Worm (Caenorhabditis elegans): ENCODE data around the gene AH10.2.
A peak's percentile ranks its signal among the peaks of the same experiment; 100 is the strongest.
"Not testable (repeated sequence)": the region's sequence is repeated elsewhere in the genome, so short reads cannot be mapped to it uniquely, and the experiment has no call there.

AH10.2 gene

ce11 chrV:14133002-14133763 lies 23.4 kb upstream of the AH10.2 start:
- TF ChIP-seq klf-2 (GFP tag; conservative IDR thresholded peaks at IDR 0.05): no peak
- TF ChIP-seq tab-1 (GFP tag; IDR thresholded peaks at IDR 0.05): no peak
- TF ChIP-seq ref-1 (GFP tag; conservative IDR thresholded peaks at IDR 0.05): no peak
- no peak for TF ChIP-seq flt-1 (GFP tag; IDR thresholded peaks at IDR 0.05)

ce11 chrV:14134757-14135441 lies 21.7 kb upstream of the AH10.2 start:
- no peak for TF ChIP-seq ztf-23 (GFP tag; IDR thresholded peaks at IDR 0.05)

ce11 chrV:14136152-14136551 lies 20.4 kb upstream of the AH10.2 start:
- TF ChIP-seq ztf-23 (GFP tag; IDR thresholded peaks at IDR 0.05) (no peak), flt-1 (GFP tag; IDR thresholded peaks at IDR 0.05) (0 out of 2 replicates have a peak, but pooled peaks have one; percentile 6), cog-1 (tag; optimal IDR thresholded peaks at IDR 0.05) (peak; percentile 40)

ce11 chrV:14137766-14138165 lies 18.8 kb upstream of the AH10.2 start, which contains the start of gene AH10.4:
AH10.4 (minus strand) TSS chrV:14137866.
- TF ChIP-seq T22C8.4 (GFP tag; IDR thresholded peaks at IDR 0.05); ztf-29 (GFP tag; IDR thresholded peaks at IDR 0.05); klf-2 (GFP tag; conservative IDR thresholded peaks at IDR 0.05): not testable (repeated sequence)

- peak; percentile 4 for TF ChIP-seq cog-1 (tag; optimal IDR thresholded peaks at IDR 0.05)
- no peak for TF ChIP-seq ztf-23 (GFP tag; IDR thresholded peaks at IDR 0.05)
- TF ChIP-seq flt-1 (GFP tag; IDR thresholded peaks at IDR 0.05): no peak
Measured at ce11 chrV:14139252-14140100, 17.1 kb upstream of the AH10.2 start.

ce11 chrV:14140733-14141132 lies 15.8 kb upstream of the AH10.2 start:
- TF ChIP-seq ztf-23 (GFP tag; IDR thresholded peaks at IDR 0.05): no peak
- TF ChIP-seq ref-1 (GFP tag; conservative IDR thresholded peaks at IDR 0.05): no peak
- no peak for TF ChIP-seq tab-1 (GFP tag; IDR thresholded peaks at IDR 0.05)
- TF ChIP-seq klf-2 (GFP tag; conservative IDR thresholded peaks at IDR 0.05): no peak
- no peak for TF ChIP-seq med-1 (GFP tag; optimal IDR thresholded peaks at IDR 0.05; ENCODE audit: insufficient read depth)
- TF ChIP-seq cog-1 (tag; optimal IDR thresholded peaks at IDR 0.05): no peak
- TF ChIP-seq flt-1 (GFP tag; IDR thresholded peaks at IDR 0.05): no peak

- TF ChIP-seq tab-1 (GFP tag; IDR thresholded peaks at IDR 0.05): no peak
- no peak for TF ChIP-seq flt-1 (GFP tag; IDR thresholded peaks at IDR 0.05)
- TF ChIP-seq klf-2 (GFP tag; conservative IDR thresholded peaks at IDR 0.05): no peak
- TF ChIP-seq cog-1 (tag; optimal IDR thresholded peaks at IDR 0.05): no peak
- TF ChIP-seq ref-1 (GFP tag; conservative IDR thresholded peaks at IDR 0.05): no peak
- no peak for TF ChIP-seq T22C8.4 (GFP tag; IDR thresholded peaks at IDR 0.05)
- TF ChIP-seq med-1 (GFP tag; optimal IDR thresholded peaks at IDR 0.05; ENCODE audit: insufficient read depth): no peak
- no peak for TF ChIP-seq ztf-23 (GFP tag; IDR thresholded peaks at IDR 0.05)
- TF ChIP-seq ztf-29 (GFP tag; IDR thresholded peaks at IDR 0.05): no peak
Measured at ce11 chrV:14141846-14142245, 14.7 kb upstream of the AH10.2 start.

- TF ChIP-seq klf-2 (GFP tag; conservative IDR thresholded peaks at IDR 0.05): no peak
- TF ChIP-seq ztf-23 (GFP tag; IDR thresholded peaks at IDR 0.05): no peak
- no peak for TF ChIP-seq T22C8.4 (GFP tag; IDR thresholded peaks at IDR 0.05)
Measured at ce11 chrV:14143634-14144033, 12.9 kb upstream of the AH10.2 start.

ce11 chrV:14145267-14145666 lies 11.3 kb upstream of the AH10.2 start, which contains the start of gene par-1:
par-1 (minus strand) TSS chrV:14145367.
- no peak for TF ChIP-seq klf-2 (GFP tag; conservative IDR thresholded peaks at IDR 0.05)

ce11 chrV:14146199-14146598 lies 10.4 kb upstream of the AH10.2 start, which contains the start of gene acs-10:
acs-10 (plus strand) TSS chrV:14146499.
- TF ChIP-seq T22C8.4 (GFP tag; IDR thresholded peaks at IDR 0.05): no peak
- no peak for TF ChIP-seq klf-2 (GFP tag; conservative IDR thresholded peaks at IDR 0.05)
- no peak for TF ChIP-seq med-1 (GFP tag; optimal IDR thresholded peaks at IDR 0.05; ENCODE audit: insufficient read depth)
- no peak for TF ChIP-seq cog-1 (tag; optimal IDR thresholded peaks at IDR 0.05)
- no peak for TF ChIP-seq tab-1 (GFP tag; IDR thresholded peaks at IDR 0.05)
- TF ChIP-seq ztf-23 (GFP tag; IDR thresholded peaks at IDR 0.05): no peak
- TF ChIP-seq ztf-29 (GFP tag; IDR thresholded peaks at IDR 0.05): no peak

ce11 chrV:14147114-14147513 lies 9.5 kb upstream of the AH10.2 start:
- TF ChIP-seq med-1 (GFP tag; optimal IDR thresholded peaks at IDR 0.05; ENCODE audit: insufficient read depth): no peak
- no peak for TF ChIP-seq cog-1 (tag; optimal IDR thresholded peaks at IDR 0.05)
- no peak for TF ChIP-seq ref-1 (GFP tag; conservative IDR thresholded peaks at IDR 0.05)
- TF ChIP-seq klf-2 (GFP tag; conservative IDR thresholded peaks at IDR 0.05): no peak
- no peak for TF ChIP-seq T22C8.4 (GFP tag; IDR thresholded peaks at IDR 0.05)

Measured in whole organism, midembryonic.